Worm (Caenorhabditis elegans) whole organism, late embryonic: ENCODE results near the gene C50D2.1.

ENCODE experiments used
- K02D7.2 ChIP-seq: sonication (generic microtip); optimal IDR thresholded peaks from 2 replicates; lab custom pipeline; 2017; ENCODE audit warnings: mild to moderate bottlenecking, missing genetic modification characterization, missing compliant biosample characterization
- ahr-1 ChIP-seq: sonication (generic microtip); optimal IDR thresholded peaks from 2 replicates; lab custom pipeline; 2016; ENCODE audit warnings: missing genetic modification characterization, missing compliant biosample characterization
- ama-1 ChIP-seq: fragments of 150-350 bp; optimal IDR thresholded peaks from 2 replicates; lab custom pipeline; 2014
- ceh-22 ChIP-seq: sonication (generic microtip); optimal IDR thresholded peaks from 2 replicates; lab custom pipeline; 2017; ENCODE audit warnings: missing biosample characterization, missing genetic modification characterization
- ceh-6 ChIP-seq: fragments of 200-800 bp; sonication (Bioruptor generic); optimal IDR thresholded peaks from 2 replicates; lab custom pipeline; 2018; ENCODE audit warnings: mild to moderate bottlenecking, missing genetic modification characterization, missing compliant biosample characterization
- ceh-9 ChIP-seq: sonication (generic microtip); optimal IDR thresholded peaks from 2 replicates; lab custom pipeline; 2016; ENCODE audit warnings: mild to moderate bottlenecking, missing genetic modification characterization, inconsistent platforms, missing compliant biosample characterization
- dve-1 ChIP-seq: sonication (generic microtip); optimal IDR thresholded peaks from 2 replicates; lab custom pipeline; 2017; ENCODE audit warnings: antibody characterized with exemption, mild to moderate bottlenecking, missing genetic modification characterization, missing compliant biosample characterization
- fkh-6 ChIP-seq: sonication (generic microtip); optimal IDR thresholded peaks from 2 replicates; lab custom pipeline; 2016; ENCODE audit warnings: missing genetic modification characterization, missing compliant biosample characterization
- tbx-2 ChIP-seq: sonication (generic microtip); optimal IDR thresholded peaks from 2 replicates; lab custom pipeline; 2016; ENCODE audit warnings: missing genetic modification characterization, missing compliant biosample characterization
- unc-55 ChIP-seq: sonication (generic microtip); optimal IDR thresholded peaks from 2 replicates; lab custom pipeline; 2017; ENCODE audit warnings: missing biosample characterization, missing genetic modification reagents, missing genetic modification characterization
- unc-86 ChIP-seq: sonication (generic microtip); optimal IDR thresholded peaks from 2 replicates; lab custom pipeline; 2016; ENCODE audit warnings: missing genetic modification characterization, missing compliant biosample characterization

DNA sequence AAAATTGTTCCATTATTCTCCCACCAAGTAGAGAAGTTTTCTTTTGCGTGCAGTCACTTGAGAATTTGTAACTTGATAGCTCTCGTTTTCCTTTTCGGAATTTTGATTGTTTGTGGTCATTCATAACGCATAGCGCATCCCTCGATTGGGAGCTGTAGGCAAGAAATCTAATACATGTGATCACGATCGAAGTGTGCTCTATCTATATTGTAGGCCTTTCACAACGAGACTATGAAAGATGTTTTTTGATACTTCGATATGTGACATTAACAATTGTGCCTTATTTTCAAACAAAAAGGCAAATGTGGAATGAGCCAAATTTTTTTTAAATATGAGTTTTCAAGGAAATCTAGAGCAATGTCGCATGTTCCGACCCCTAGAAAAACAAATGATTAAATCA is 35.5 kb upstream of the C50D2.1 start:
- TF ChIP-seq dve-1 (no peak), ceh-22 (tag; lab: Kevin White, UChicago) (no peak), K02D7.2 (tag; lab: Kevin White, UChicago) (no peak), ceh-9 (tag; lab: Kevin White, UChicago) (no peak), tbx-2 (no peak), unc-55 (no peak), ahr-1 (tag; lab: Kevin White, UChicago) (no peak), unc-86 (no peak), ceh-6 (GFP tag; lab: Kevin White, UChicago) (no peak), fkh-6 (no peak), ama-1 (lab: Kevin White, UChicago) (no peak)
